Fruit fly (Drosophila melanogaster): ENCODE measurements around the gene dbf.

- TF ChIP-seq CG14655 (GFP tag; optimal IDR thresholded peaks at IDR 0.05) (no peak), gl (tag; optimal IDR thresholded peaks at IDR 0.05) (no peak), EcR (GFP tag; optimal IDR thresholded peaks at IDR 0.05) (no peak), CG17806 (tag; optimal IDR thresholded peaks at IDR 0.05) (no peak), D1 (tag; optimal IDR thresholded peaks at IDR 0.05) (no peak), CG9948 (tag; optimal IDR thresholded peaks at IDR 0.05) (no peak), Pif1B (GFP tag; optimal IDR thresholded peaks at IDR 0.05) (no peak), CG34367 (tag; optimal IDR thresholded peaks at IDR 0.05) (no peak), Snoo (tag; optimal IDR thresholded peaks at IDR 0.05) (no peak), fd96Ca (GFP tag; IDR thresholded peaks at IDR 0.05) (no peak), CG10348 (GFP tag; IDR thresholded peaks at IDR 0.05) (no peak), CG4496 (GFP tag; IDR thresholded peaks at IDR 0.05) (no peak), CG8159 (tag; optimal IDR thresholded peaks at IDR 0.05) (no peak), CG15710 (tag; optimal IDR thresholded peaks at IDR 0.05) (no peak)
Observed at dm6 chr2L:10685666-10686065, 34.3 kb downstream of the dbf start.

Data from whole organism, pupa.